Fruit fly (Drosophila melanogaster): ENCODE data around the gene CecA1.

CecA1 gene

dm6 chr3R:30250496-30250978 is 39.9 kb downstream of the CecA1 start, which contains the start of gene CG9682:
TSS of gene CG9682 (plus strand) at chr3R:30250928.
- TF ChIP-seq CG17801 (GFP tag; optimal IDR thresholded peaks at IDR 0.05; ENCODE audit: partially characterized antibody) = no peak

- TF ChIP-seq CG17801 (GFP tag; optimal IDR thresholded peaks at IDR 0.05; ENCODE audit: partially characterized antibody) = no peak
Measured at dm6 chr3R:30252317-30252716, 41.6 kb downstream of the CecA1 start.

dm6 chr3R:30252882-30253281 is 42.2 kb downstream of the CecA1 start, which contains the start of gene CG18404:
TSS of gene CG18404 (plus strand) at chr3R:30253182.
- TF ChIP-seq CG17801 (GFP tag; optimal IDR thresholded peaks at IDR 0.05; ENCODE audit: partially characterized antibody) = no peak

- TF ChIP-seq CG17801 (GFP tag; optimal IDR thresholded peaks at IDR 0.05; ENCODE audit: partially characterized antibody) = no peak
Measured at dm6 chr3R:30255255-30256121, 44.8 kb downstream of the CecA1 start.

- no peak for TF ChIP-seq CG17801 (GFP tag; optimal IDR thresholded peaks at IDR 0.05; ENCODE audit: partially characterized antibody)
Measured at dm6 chr3R:30256233-30256632, 45.6 kb downstream of the CecA1 start.

dm6 chr3R:30257588-30257987 is 46.9 kb downstream of the CecA1 start:
- TF ChIP-seq CG17801 (GFP tag; optimal IDR thresholded peaks at IDR 0.05; ENCODE audit: partially characterized antibody) = no peak

- no peak for TF ChIP-seq CG17801 (GFP tag; optimal IDR thresholded peaks at IDR 0.05; ENCODE audit: partially characterized antibody)
Measured at dm6 chr3R:30258298-30258990, 47.8 kb downstream of the CecA1 start.

- TF ChIP-seq CG17801 (GFP tag; optimal IDR thresholded peaks at IDR 0.05; ENCODE audit: partially characterized antibody) = no peak
Measured at dm6 chr3R:30258991-30259351, 48.3 kb downstream of the CecA1 start.

- no peak for TF ChIP-seq CG17801 (GFP tag; optimal IDR thresholded peaks at IDR 0.05; ENCODE audit: partially characterized antibody)
Measured at dm6 chr3R:30259561-30259960, 48.9 kb downstream of the CecA1 start.

Data from ovary, adult (tissue).